Fruit fly (Drosophila melanogaster) whole organism, pupa: ENCODE measurements around the gene CNPYb.

ENCODE experiments used
- CG10348 ChIP-seq: fragments of 200-800 bp; sonication (Bioruptor generic); IDR thresholded peaks from 2 replicates; pipeline ENCODE4 v1.3.6; 2022; ENCODE audit warnings: missing biosample characterization, missing genetic modification characterization
- CG12605 ChIP-seq: fragments of 200-800 bp; sonication (Bioruptor generic); IDR thresholded peaks from 2 replicates; pipeline ENCODE4 v1.3.6; 2022; ENCODE audit warnings: missing biosample characterization, missing genetic modification characterization
- CG13204 ChIP-seq: fragments of 200-800 bp; sonication (Bioruptor generic); optimal IDR thresholded peaks from 2 replicates; lab custom pipeline; 2018; ENCODE audit warnings: missing biosample characterization, mild to moderate bottlenecking, missing genetic modification characterization, moderate library complexity
- CG14655 ChIP-seq: fragments of 200-800 bp; sonication (Bioruptor generic); optimal IDR thresholded peaks from 3 replicates; lab custom pipeline; 2017; ENCODE audit warnings: mild to moderate bottlenecking, missing biosample characterization, missing genetic modification reagents, missing genetic modification characterization
- CG15710 ChIP-seq: fragments of 200-800 bp; sonication (Bioruptor generic); optimal IDR thresholded peaks from 2 replicates; lab custom pipeline; 2018; ENCODE audit warnings: missing biosample characterization, mild to moderate bottlenecking, missing genetic modification characterization, moderate library complexity
- CG17806 ChIP-seq: fragments of 200-800 bp; sonication (Bioruptor generic); optimal IDR thresholded peaks from 2 replicates; lab custom pipeline; 2018; ENCODE audit warnings: missing biosample characterization, mild to moderate bottlenecking, missing genetic modification characterization, moderate library complexity
- CG32121 ChIP-seq: fragments of 200-800 bp; sonication (Bioruptor generic); IDR thresholded peaks from 2 replicates; pipeline ENCODE4 v1.3.6; 2022; ENCODE audit warnings: missing biosample characterization, missing genetic modification characterization
- CG34367 ChIP-seq: fragments of 200-800 bp; sonication (Bioruptor generic); optimal IDR thresholded peaks from 2 replicates; lab custom pipeline; 2018; ENCODE audit warnings: missing biosample characterization, mild to moderate bottlenecking, missing genetic modification characterization
- CG4496 ChIP-seq: fragments of 200-800 bp; sonication (Bioruptor generic); IDR thresholded peaks from 3 replicates; pipeline ENCODE4 v1.3.6; 2022; ENCODE audit warnings: missing biosample characterization, missing genetic modification characterization
- CG8159 ChIP-seq: fragments of 200-800 bp; sonication (Bioruptor generic); optimal IDR thresholded peaks from 3 replicates; lab custom pipeline; 2018; ENCODE audit warnings: missing biosample characterization, mild to moderate bottlenecking, missing genetic modification characterization, moderate library complexity
- CG8301 ChIP-seq: fragments of 200-800 bp; sonication (Bioruptor generic); optimal IDR thresholded peaks from 2 replicates; lab custom pipeline; 2018; ENCODE audit warnings: missing biosample characterization, mild to moderate bottlenecking, missing genetic modification characterization
- CG9948 ChIP-seq: fragments of 200-800 bp; sonication (Bioruptor generic); optimal IDR thresholded peaks from 2 replicates; lab custom pipeline; 2018; ENCODE audit warnings: missing biosample characterization, mild to moderate bottlenecking, missing genetic modification characterization, moderate library complexity
- D1 ChIP-seq: fragments of 200-800 bp; sonication (Bioruptor generic); optimal IDR thresholded peaks from 2 replicates; lab custom pipeline; 2018; ENCODE audit warnings: missing biosample characterization, mild to moderate bottlenecking, missing genetic modification characterization, moderate library complexity
- EcR ChIP-seq: fragments of 200-800 bp; sonication (Bioruptor generic); optimal IDR thresholded peaks from 3 replicates; lab custom pipeline; 2019; ENCODE audit warnings: missing biosample characterization, missing genetic modification characterization, mild to moderate bottlenecking, moderate library complexity, missing genetic modification reagents
- Ets98B ChIP-seq: fragments of 200-800 bp; sonication (Bioruptor generic); IDR thresholded peaks from 2 replicates; pipeline ENCODE4 v1.3.6; 2022; ENCODE audit warnings: missing biosample characterization, missing genetic modification characterization
- Pif1A ChIP-seq: fragments of 200-800 bp; sonication (Bioruptor generic); optimal IDR thresholded peaks from 3 replicates; lab custom pipeline; 2016; ENCODE audit warnings: missing biosample characterization, missing genetic modification characterization
- Pif1B ChIP-seq: fragments of 200-800 bp; sonication (Bioruptor generic); optimal IDR thresholded peaks from 3 replicates; lab custom pipeline; 2016; ENCODE audit warnings: missing biosample characterization, missing genetic modification characterization
- Snoo ChIP-seq: fragments of 200-800 bp; sonication (Bioruptor generic); optimal IDR thresholded peaks from 3 replicates; lab custom pipeline; 2017; ENCODE audit warnings: missing biosample characterization, mild to moderate bottlenecking, missing genetic modification characterization, inconsistent platforms
- fd96Ca ChIP-seq: fragments of 200-800 bp; sonication (Bioruptor generic); IDR thresholded peaks from 3 replicates; pipeline ENCODE4 v1.3.6; 2022; ENCODE audit warnings: missing biosample characterization, missing genetic modification characterization
- gl ChIP-seq: fragments of 200-800 bp; sonication (Bioruptor generic); optimal IDR thresholded peaks from 2 replicates; lab custom pipeline; 2018; ENCODE audit warnings: missing biosample characterization, mild to moderate bottlenecking, missing genetic modification characterization
- rn ChIP-seq: fragments of 200-800 bp; sonication (Bioruptor generic); IDR thresholded peaks from 2 replicates; pipeline ENCODE4 v1.3.6; 2022; ENCODE audit warnings: missing biosample characterization, missing genetic modification characterization

Gene CNPYb

dm6 chr3L:19071173-19071844 is 24.7 kb downstream of the CNPYb start:
- TF ChIP-seq CG4496 (0 out of 3 replicates have a peak, but pooled peaks have one; percentile 22), Ets98B (GFP tag; lab: Robert Waterston, UW) (no peak), Pif1B (GFP tag; lab: Kevin White, UChicago) (no peak)
- TF ChIP-seq, all 21 proteins: peak for 1

dm6 chr3L:19063410-19063752 is 32.6 kb downstream of the CNPYb start:
- TF ChIP-seq rn: no peak
- TF ChIP-seq CG32121: 0 out of 2 replicates have a peak, but pooled peaks have one; percentile 1
- TF ChIP-seq gl (tag; lab: Kevin White, UChicago): no peak
- no peak for TF ChIP-seq Pif1B (GFP tag; lab: Kevin White, UChicago)
- no peak for TF ChIP-seq Pif1A (GFP tag; lab: Kevin White, UChicago)
- TF ChIP-seq CG13204: no peak
- TF ChIP-seq CG34367 (tag; lab: Kevin White, UChicago): no peak
- TF ChIP-seq CG17806 (tag; lab: Kevin White, UChicago): no peak
- no peak for TF ChIP-seq CG14655 (GFP tag; lab: Kevin White, UChicago)
- TF ChIP-seq CG8159 (tag; lab: Kevin White, UChicago): no peak
- no peak for TF ChIP-seq CG10348 (GFP tag; lab: Robert Waterston, UW)
- TF ChIP-seq Ets98B (GFP tag; lab: Robert Waterston, UW): peak; percentile 3; the same call in 1 of the 2 replicates
- 0 out of 3 replicates have a peak, but pooled peaks have one; percentile 25 for TF ChIP-seq CG4496
- TF ChIP-seq CG12605 (GFP tag; lab: Robert Waterston, UW): peak; percentile 42; the same call in 1 of the 2 replicates
- TF ChIP-seq CG9948: no peak
- no peak for TF ChIP-seq fd96Ca

- TF ChIP-seq CG10348 (GFP tag; lab: Robert Waterston, UW) (no peak), Pif1A (GFP tag; lab: Kevin White, UChicago) (peak; percentile 79), CG14655 (GFP tag; lab: Kevin White, UChicago) (no peak), CG4496 (peak; percentile 23), CG9948 (no peak), gl (tag; lab: Kevin White, UChicago) (peak; percentile 5), CG12605 (GFP tag; lab: Robert Waterston, UW) (peak; percentile 63), fd96Ca (peak; percentile 50; the same call in 1 of the 3 replicates), Ets98B (GFP tag; lab: Robert Waterston, UW) (peak; percentile 45; the same call in 1 of the 2 replicates), EcR (GFP tag; lab: Kevin White, UChicago) (no peak), rn (no peak), CG15710 (peak; percentile 36), D1 (no peak), Pif1B (GFP tag; lab: Kevin White, UChicago) (peak; percentile 52), CG13204 (peak; percentile 58), CG8301 (tag; lab: Kevin White, UChicago) (peak; percentile 61), CG32121 (peak; percentile 33), CG34367 (tag; lab: Kevin White, UChicago) (no peak), CG8159 (tag; lab: Kevin White, UChicago) (peak; percentile 35), Snoo (peak; percentile 64), CG17806 (tag; lab: Kevin White, UChicago) (no peak)
Measured at dm6 chr3L:19062472-19063409, 33.3 kb downstream of the CNPYb start, which contains the start of the genes Ugt316A1 and Sfxn2. TSS of gene Ugt316A1 (minus strand) at chr3L:19062816. TSS of gene Sfxn2 (plus strand) at chr3L:19063165.

dm6 chr3L:19058824-19059223 is 37.2 kb downstream of the CNPYb start:
- no peak for TF ChIP-seq EcR (GFP tag; lab: Kevin White, UChicago)
- no peak for TF ChIP-seq CG12605 (GFP tag; lab: Robert Waterston, UW)
- TF ChIP-seq CG4496: 0 out of 3 replicates have a peak, but pooled peaks have one; percentile 10

dm6 chr3L:19056857-19057324 is 39.1 kb downstream of the CNPYb start:
- no peak for TF ChIP-seq CG12605 (GFP tag; lab: Robert Waterston, UW)
- no peak for TF ChIP-seq D1
- peak; percentile 12 for TF ChIP-seq Pif1B (GFP tag; lab: Kevin White, UChicago)
- peak; percentile 33 for TF ChIP-seq CG9948
- peak; percentile 58 for TF ChIP-seq CG15710
- TF ChIP-seq Snoo: no peak
- TF ChIP-seq CG14655 (GFP tag; lab: Kevin White, UChicago): peak; percentile 59
- TF ChIP-seq CG32121: no peak; the same call in 1 of the 2 replicates
- TF ChIP-seq CG4496: no peak
- no peak for TF ChIP-seq fd96Ca
- TF ChIP-seq CG17806 (tag; lab: Kevin White, UChicago): peak; percentile 54

- no peak for TF ChIP-seq CG4496
- TF ChIP-seq CG13204: no peak
- TF ChIP-seq rn: no peak
- TF ChIP-seq Snoo: peak; percentile 31
- TF ChIP-seq CG17806 (tag; lab: Kevin White, UChicago): peak; percentile 71
- peak; percentile 46 for TF ChIP-seq D1
- TF ChIP-seq Pif1B (GFP tag; lab: Kevin White, UChicago): peak; percentile 39
- TF ChIP-seq CG14655 (GFP tag; lab: Kevin White, UChicago): peak; percentile 64
- no peak for TF ChIP-seq CG10348 (GFP tag; lab: Robert Waterston, UW)
- peak; percentile 48 for TF ChIP-seq CG8301 (tag; lab: Kevin White, UChicago)
- peak; percentile 72 for TF ChIP-seq CG8159 (tag; lab: Kevin White, UChicago)
- TF ChIP-seq CG12605 (GFP tag; lab: Robert Waterston, UW): 0 out of 2 replicates have a peak, but pooled peaks have one; percentile 30
- TF ChIP-seq gl (tag; lab: Kevin White, UChicago): no peak
- peak; percentile 51 for TF ChIP-seq CG34367 (tag; lab: Kevin White, UChicago)
- peak; percentile 69 for TF ChIP-seq CG15710
- no peak for TF ChIP-seq fd96Ca
- peak; percentile 25; the same call in 1 of the 2 replicates for TF ChIP-seq Ets98B (GFP tag; lab: Robert Waterston, UW)
- TF ChIP-seq CG9948: peak; percentile 49
- peak; percentile 37 for TF ChIP-seq Pif1A (GFP tag; lab: Kevin White, UChicago)
- TF ChIP-seq EcR (GFP tag; lab: Kevin White, UChicago): no peak
- TF ChIP-seq CG32121: no peak; the same call in 1 of the 2 replicates
Measured at dm6 chr3L:19055064-19055463, 41.0 kb downstream of the CNPYb start.
